Worm (Caenorhabditis elegans) whole organism, L3 larva: ENCODE measurements around the gene Y46G5A.47.

Source experiments
- ZK546.5 ChIP-seq: sonication (generic microtip); optimal IDR thresholded peaks from 2 replicates; lab custom pipeline; 2017; ENCODE audit warnings: missing biosample characterization, missing genetic modification characterization
- aly-2 ChIP-seq: fragments of 150-350 bp; optimal IDR thresholded peaks from 2 replicates; lab custom pipeline; 2014; ENCODE audit warnings: missing biosample characterization, missing genetic modification characterization
- ceh-16 ChIP-seq: sonication (generic microtip); optimal IDR thresholded peaks from 2 replicates; lab custom pipeline; 2017; ENCODE audit warnings: missing biosample characterization, missing genetic modification characterization
- ceh-28 ChIP-seq: fragments of 150-350 bp; optimal IDR thresholded peaks from 2 replicates; lab custom pipeline; 2014; ENCODE audit warnings: missing biosample characterization, missing genetic modification reagents, missing genetic modification characterization
- ceh-9 ChIP-seq: sonication (generic microtip); optimal IDR thresholded peaks from 2 replicates; lab custom pipeline; 2018; ENCODE audit warnings: missing biosample characterization, missing genetic modification characterization
- egl-27 ChIP-seq: sonication (generic microtip); optimal IDR thresholded peaks from 4 replicates; lab custom pipeline; 2017; ENCODE audit warnings: missing biosample characterization, missing genetic modification reagents, missing genetic modification characterization
- egl-5 ChIP-seq: fragments of 150-350 bp; optimal IDR thresholded peaks from 2 replicates; lab custom pipeline; 2017; ENCODE audit warnings: missing biosample characterization, missing genetic modification reagents, missing genetic modification characterization, inconsistent platforms
- elt-1 ChIP-seq: fragments of 150-350 bp; optimal IDR thresholded peaks from 2 replicates; lab custom pipeline; 2014; ENCODE audit warnings: missing biosample characterization, missing genetic modification characterization
- elt-2 ChIP-seq: sonication (generic microtip); optimal IDR thresholded peaks from 2 replicates; lab custom pipeline; 2016; ENCODE audit warnings: missing genetic modification reagents, mild to moderate bottlenecking, missing genetic modification characterization, missing compliant biosample characterization
- elt-3 ChIP-seq, 3 experiments: fragments of 150-350 bp in 1 of 3; sonication (generic microtip) in 2 of 3; optimal IDR thresholded peaks; 2 replicates in 2 of 3; 4 replicates in 1 of 3; lab custom pipeline; 2014 to 2017; ENCODE audit warnings: missing biosample characterization in 3 of 3, missing genetic modification characterization in 3 of 3
- fkh-10 ChIP-seq: sonication (generic microtip); optimal IDR thresholded peaks from 2 replicates; lab custom pipeline; 2017; ENCODE audit warnings: missing biosample characterization, missing genetic modification reagents, missing genetic modification characterization
- fos-1 ChIP-seq: fragments of 150-350 bp; optimal IDR thresholded peaks from 2 replicates; lab custom pipeline; 2014; ENCODE audit warnings: missing biosample characterization, missing genetic modification characterization
- hmg-11 ChIP-seq: sonication (generic microtip); optimal IDR thresholded peaks from 2 replicates; lab custom pipeline; 2016; ENCODE audit warnings: missing genetic modification characterization, missing compliant biosample characterization
- jun-1 ChIP-seq: fragments of 150-350 bp; optimal IDR thresholded peaks from 2 replicates; lab custom pipeline; 2014; ENCODE audit warnings: missing biosample characterization, missing genetic modification reagents, missing genetic modification characterization
- lin-15B ChIP-seq: fragments of 150-350 bp; optimal IDR thresholded peaks from 2 replicates; lab custom pipeline; 2014; ENCODE audit warnings: missing biosample characterization, missing genetic modification characterization
- mdl-1 ChIP-seq: fragments of 150-350 bp; optimal IDR thresholded peaks from 2 replicates; lab custom pipeline; 2014; ENCODE audit warnings: missing biosample characterization, missing genetic modification characterization
- mml-1 ChIP-seq: fragments of 150-350 bp; sonication (generic microtip); optimal IDR thresholded peaks from 3 replicates; lab custom pipeline; 2014; ENCODE audit warnings: missing biosample characterization, missing genetic modification characterization
- nhr-11 ChIP-seq: fragments of 150-350 bp; optimal IDR thresholded peaks from 2 replicates; lab custom pipeline; 2014; ENCODE audit warnings: missing biosample characterization, missing genetic modification characterization
- nhr-12 ChIP-seq: fragments of 150-350 bp; optimal IDR thresholded peaks from 2 replicates; lab custom pipeline; 2014; ENCODE audit warnings: missing biosample characterization, missing genetic modification characterization
- nhr-23 ChIP-seq: fragments of 150-350 bp; optimal IDR thresholded peaks from 2 replicates; lab custom pipeline; 2014; ENCODE audit warnings: missing biosample characterization, missing genetic modification reagents, missing genetic modification characterization
- nhr-237 ChIP-seq: fragments of 150-350 bp; optimal IDR thresholded peaks from 2 replicates; lab custom pipeline; 2014; ENCODE audit warnings: missing biosample characterization, missing genetic modification characterization
- nhr-25 ChIP-seq: sonication (generic microtip); optimal IDR thresholded peaks from 2 replicates; lab custom pipeline; 2017; ENCODE audit warnings: missing biosample characterization, missing genetic modification characterization
- nhr-28 ChIP-seq: fragments of 150-350 bp; optimal IDR thresholded peaks from 2 replicates; lab custom pipeline; 2014; ENCODE audit warnings: missing biosample characterization, missing genetic modification characterization
- nhr-76 ChIP-seq: fragments of 150-350 bp; sonication (generic microtip); optimal IDR thresholded peaks from 5 replicates; lab custom pipeline; 2014; ENCODE audit warnings: missing biosample characterization, missing genetic modification characterization
- nhr-77 ChIP-seq: fragments of 150-350 bp; optimal IDR thresholded peaks from 2 replicates; lab custom pipeline; 2014; ENCODE audit warnings: missing biosample characterization, missing genetic modification characterization
- pha-4 ChIP-seq: fragments of 150-350 bp; optimal IDR thresholded peaks from 2 replicates; lab custom pipeline; 2014; ENCODE audit warnings: missing biosample characterization, missing genetic modification reagents, missing genetic modification characterization
- pqm-1 ChIP-seq: fragments of 150-350 bp; optimal IDR thresholded peaks from 2 replicates; lab custom pipeline; 2017; ENCODE audit warnings: missing biosample characterization, missing genetic modification characterization, inconsistent platforms
- sea-2 ChIP-seq: fragments of 150-350 bp; sonication (generic microtip); optimal IDR thresholded peaks from 4 replicates; lab custom pipeline; 2014; ENCODE audit warnings: missing biosample characterization, missing genetic modification reagents, missing genetic modification characterization
- snpc-4 ChIP-seq: fragments of 150-350 bp; optimal IDR thresholded peaks from 2 replicates; lab custom pipeline; 2014; ENCODE audit warnings: missing biosample characterization, missing genetic modification characterization
- tbx-2 ChIP-seq: sonication (generic microtip); optimal IDR thresholded peaks from 2 replicates; lab custom pipeline; 2016; ENCODE audit warnings: mild to moderate bottlenecking, missing genetic modification characterization, missing compliant biosample characterization
- unc-39 ChIP-seq: sonication (generic microtip); optimal IDR thresholded peaks from 4 replicates; lab custom pipeline; 2017; ENCODE audit warnings: missing biosample characterization, missing genetic modification characterization
- unc-62 ChIP-seq: fragments of 150-350 bp; sonication (generic microtip); optimal IDR thresholded peaks from 4 replicates; lab custom pipeline; 2014; ENCODE audit warnings: missing biosample characterization, missing genetic modification reagents, missing genetic modification characterization
- zag-1 ChIP-seq: fragments of 150-350 bp; optimal IDR thresholded peaks from 2 replicates; lab custom pipeline; 2014; ENCODE audit warnings: missing biosample characterization, missing genetic modification characterization
- ztf-11 ChIP-seq: fragments of 150-350 bp; optimal IDR thresholded peaks from 2 replicates; lab custom pipeline; 2014; ENCODE audit warnings: missing biosample characterization, missing genetic modification characterization
- ztf-4 ChIP-seq: fragments of 150-350 bp; optimal IDR thresholded peaks from 2 replicates; lab custom pipeline; 2014; ENCODE audit warnings: missing biosample characterization, missing genetic modification characterization

Gene Y46G5A.47

DNA sequence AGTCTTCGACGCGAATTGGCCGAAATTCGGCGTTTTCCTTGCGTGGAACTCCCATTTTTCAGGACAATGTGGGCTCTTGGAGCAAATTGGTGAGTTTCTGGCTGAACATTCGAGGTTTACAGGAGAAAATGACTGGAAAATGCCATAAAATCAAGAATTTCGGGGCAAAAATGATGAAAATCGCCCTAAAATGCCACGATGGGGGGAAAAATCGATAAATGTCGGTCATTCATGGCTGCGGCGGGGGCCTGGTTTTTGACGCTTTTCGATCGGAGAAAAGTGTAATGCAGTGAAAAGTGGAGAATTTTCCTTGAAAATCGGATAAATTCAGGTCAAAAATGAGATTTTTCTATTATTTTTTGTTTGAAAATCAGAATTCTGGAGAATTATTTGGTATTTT lies at the start of gene Y46G5A.47, which contains the start of gene Y46G5A.18:
Gene Y46G5A.47, minus strand, starts transcription at position 146 of the 400 bp plus-strand sequence.
Gene Y46G5A.18, minus strand, starts transcription at position 101 of the 400 bp plus-strand sequence.
- TF ChIP-seq nhr-11 (tag; lab: Kevin White, UChicago): no peak
- TF ChIP-seq ZK546.5 (tag; lab: Kevin White, UChicago): no peak
- no peak for TF ChIP-seq lin-15B (tag; lab: Kevin White, UChicago)
- no peak for TF ChIP-seq elt-3 (tag; optimal IDR thresholded peaks at IDR 0.05; lab: Kevin White, UChicago)
- TF ChIP-seq mml-1: no peak
- no peak for TF ChIP-seq nhr-77
- TF ChIP-seq nhr-23 (tag; lab: Kevin White, UChicago): no peak
- TF ChIP-seq nhr-25 (tag; lab: Kevin White, UChicago): no peak
- TF ChIP-seq fkh-10 (GFP tag; lab: Kevin White, UChicago): no peak
- TF ChIP-seq mdl-1: no peak
- no peak for TF ChIP-seq snpc-4
- TF ChIP-seq unc-62: no peak
- no peak for TF ChIP-seq unc-39
- TF ChIP-seq pha-4: no peak

DNA sequence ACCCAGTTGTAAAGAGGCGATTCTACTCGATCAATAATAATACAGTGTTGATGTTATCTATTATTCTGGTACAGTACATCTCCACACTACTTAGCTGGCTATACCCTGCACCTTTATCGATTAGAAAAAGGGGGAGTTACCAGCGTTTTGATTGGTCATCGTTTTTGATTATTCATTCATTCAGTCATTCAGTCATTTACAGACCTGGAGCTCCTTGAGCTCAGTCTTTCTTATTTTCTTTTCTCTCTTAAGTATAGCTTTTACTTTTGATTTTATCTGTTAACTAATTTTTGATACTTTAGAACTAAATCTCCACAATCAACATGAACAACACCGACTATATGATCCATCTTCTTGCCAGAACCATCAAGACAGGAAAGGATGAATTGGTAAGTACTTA lies 45.0 kb upstream of the Y46G5A.47 start, which contains the start of gene Y46G5A.28:
Gene Y46G5A.28, plus strand, starts transcription at position 301 of the 400 bp plus-strand sequence.
- TF ChIP-seq mml-1 (no peak), elt-1 (tag; lab: Kevin White, UChicago) (no peak), elt-3 (tag; optimal IDR thresholded peaks at IDR 0.05; lab: Kevin White, UChicago) (no peak), snpc-4 (no peak), egl-5 (tag; lab: Kevin White, UChicago) (no peak), mdl-1 (no peak), ceh-9 (tag; lab: Kevin White, UChicago) (no peak), sea-2 (no peak), zag-1 (tag; lab: Kevin White, UChicago) (no peak), unc-39 (no peak), ceh-28 (tag; lab: Kevin White, UChicago) (no peak), egl-27 (tag; lab: Kevin White, UChicago) (no peak), nhr-237 (no peak), elt-2 (no peak), jun-1 (tag; lab: Kevin White, UChicago) (no peak), nhr-76 (tag; lab: Kevin White, UChicago) (no peak), ceh-16 (tag; lab: Kevin White, UChicago) (no peak), ZK546.5 (tag; lab: Kevin White, UChicago) (no peak)

DNA sequence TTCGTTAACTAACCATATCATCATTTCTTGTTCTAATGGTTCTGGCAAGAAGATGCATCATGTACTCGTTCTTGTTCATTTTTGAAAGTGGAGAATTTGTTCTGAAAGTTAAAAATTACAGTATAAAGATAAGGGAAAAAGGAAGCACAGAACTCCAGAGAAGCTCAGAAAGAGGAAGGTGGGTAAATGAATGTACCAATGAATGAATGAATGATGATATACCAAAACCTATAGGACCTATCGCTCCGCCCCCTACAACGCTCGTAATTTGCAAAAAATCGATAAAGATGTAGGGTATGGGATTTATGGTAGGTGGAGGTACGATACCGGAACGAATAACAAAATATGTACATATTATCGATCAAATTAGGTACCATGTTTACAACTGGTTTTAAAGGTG lies 42.6 kb upstream of the Y46G5A.47 start, which contains the start of gene pes-10:
Gene pes-10, minus strand, starts transcription at position 101 of the 400 bp plus-strand sequence.
- TF ChIP-seq nhr-76 (tag; lab: Kevin White, UChicago) (no peak), jun-1 (tag; lab: Kevin White, UChicago) (no peak), lin-15B (tag; lab: Kevin White, UChicago) (no peak), fos-1 (tag; lab: Kevin White, UChicago) (no peak), mml-1 (no peak), elt-3 (tag; optimal IDR thresholded peaks at IDR 0.05; lab: Kevin White, UChicago) (no peak), nhr-12 (tag; lab: Kevin White, UChicago) (no peak), unc-62 (no peak), elt-1 (tag; lab: Kevin White, UChicago) (no peak), unc-39 (no peak), aly-2 (tag; lab: Kevin White, UChicago) (no peak), pqm-1 (tag; lab: Kevin White, UChicago) (no peak), nhr-77 (no peak), tbx-2 (no peak), snpc-4 (no peak), ztf-11 (tag; lab: Kevin White, UChicago) (no peak)

DNA sequence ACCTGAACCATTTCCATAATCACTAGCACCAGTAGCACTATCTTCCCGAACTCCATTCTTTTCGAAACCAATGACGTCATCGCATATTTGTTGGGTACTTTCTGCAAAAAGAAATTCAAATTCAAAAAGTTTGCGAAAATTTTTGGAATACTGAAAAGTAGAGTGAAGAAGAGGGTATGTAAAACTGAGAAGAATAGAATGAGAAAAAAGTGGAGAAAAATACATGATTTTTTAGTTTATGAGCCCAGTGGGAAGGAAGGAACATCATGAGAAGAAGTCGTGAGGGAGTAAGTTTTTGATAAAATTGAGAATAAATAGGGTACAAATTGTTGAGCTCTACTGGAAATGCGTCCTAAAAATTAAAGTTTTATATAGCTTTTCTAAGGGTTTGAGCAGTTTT lies 35.0 kb upstream of the Y46G5A.47 start, which contains the start of gene lgc-35:
Gene lgc-35, minus strand, starts transcription at position 101 of the 400 bp plus-strand sequence.
- no peak for TF ChIP-seq ztf-4
- TF ChIP-seq hmg-11 (tag; lab: Kevin White, UChicago): no peak
- no peak for TF ChIP-seq snpc-4
- TF ChIP-seq egl-5 (tag; lab: Kevin White, UChicago): no peak
- TF ChIP-seq elt-2: no peak
- TF ChIP-seq fkh-10 (GFP tag; lab: Kevin White, UChicago): no peak
- TF ChIP-seq pqm-1 (tag; lab: Kevin White, UChicago): no peak
- TF ChIP-seq pha-4: no peak
- no peak for TF ChIP-seq mml-1
- TF ChIP-seq ceh-16 (tag; lab: Kevin White, UChicago): no peak
- no peak for TF ChIP-seq nhr-28 (tag; lab: Kevin White, UChicago)
- no peak for TF ChIP-seq nhr-23 (tag; lab: Kevin White, UChicago)
- no peak for TF ChIP-seq sea-2
- no peak for TF ChIP-seq elt-1 (tag; lab: Kevin White, UChicago)
- TF ChIP-seq, all 47 proteins: peak for 0
